Worm (Caenorhabditis elegans): Measurements from ENCODE around the gene W08G11.1.

The W08G11.1 gene

ce11 chrV:16354675-16355074 is 7.8 kb downstream of the W08G11.1 start (continued):
- TF ChIP-seq snpc-1.2 (GFP tag; IDR thresholded peaks at IDR 0.05), result no peak
- TF ChIP-seq hlh-30 (tag; optimal IDR thresholded peaks at IDR 0.05; ENCODE audit: insufficient read depth), result peak; percentile 46
- TF ChIP-seq dmd-9 (GFP tag; IDR thresholded peaks at IDR 0.05), result no peak
- no peak for TF ChIP-seq ZK546.5 (tag; optimal IDR thresholded peaks at IDR 0.05)
- no peak for TF ChIP-seq ceh-32 (tag; optimal IDR thresholded peaks at IDR 0.05; ENCODE audit: poor library complexity)
- TF ChIP-seq F37D6.2 (tag; optimal IDR thresholded peaks at IDR 0.05), result no peak
- TF ChIP-seq ceh-20 (GFP tag; IDR thresholded peaks at IDR 0.05), result no peak

- TF ChIP-seq lim-7 (GFP tag; IDR thresholded peaks at IDR 0.05) (no peak), arid-1 (GFP tag; conservative IDR thresholded peaks at IDR 0.05) (peak; percentile 78), zip-2 (tag; optimal IDR thresholded peaks at IDR 0.05) (no peak), nhr-25 (tag; optimal IDR thresholded peaks at IDR 0.05; ENCODE audit: borderline replicate concordance, insufficient read depth) (peak; percentile 50), aly-2 (tag; optimal IDR thresholded peaks at IDR 0.05) (no peak), spr-3 (GFP tag; optimal IDR thresholded peaks at IDR 0.05) (peak; percentile 31), madf-9 (GFP tag; conservative IDR thresholded peaks at IDR 0.05) (peak; percentile 73), T20F7.1 (GFP tag; optimal IDR thresholded peaks at IDR 0.05) (no peak), lir-3 (tag; optimal IDR thresholded peaks at IDR 0.05) (no peak), ceh-32 (tag; optimal IDR thresholded peaks at IDR 0.05; ENCODE audit: poor library complexity) (no peak), dmd-9 (GFP tag; IDR thresholded peaks at IDR 0.05) (peak; percentile 74), F26F4.8 (GFP tag; conservative IDR thresholded peaks at IDR 0.05) (no peak), daf-16 (GFP tag; optimal IDR thresholded peaks at IDR 0.05) (peak; percentile 56 to 67), daf-16 (tag; optimal IDR thresholded peaks at IDR 0.05) (peak; percentile 68), unc-62 (GFP tag; optimal IDR thresholded peaks at IDR 0.05 in 1 of 2) (peak in 1 of 2 experiments; percentile 97), unc-62 (tag; optimal IDR thresholded peaks at IDR 0.05) (no peak), tra-1 (GFP tag; IDR thresholded peaks at IDR 0.05) (peak; percentile 92), hlh-30 (tag; optimal IDR thresholded peaks at IDR 0.05; ENCODE audit: insufficient read depth) (peak; percentile 94), Y5F2A.4 (GFP tag; optimal IDR thresholded peaks at IDR 0.05) (no peak), hlh-11 (tag; optimal IDR thresholded peaks at IDR 0.05) (peak; percentile 97), zfp-2 (tag; optimal IDR thresholded peaks at IDR 0.05) (peak; percentile 8), ztf-11 (tag; optimal IDR thresholded peaks at IDR 0.05) (no peak), madf-5 (GFP tag; IDR thresholded peaks at IDR 0.05) (no peak), duxl-1 (tag; optimal IDR thresholded peaks at IDR 0.05; ENCODE audit: poor library complexity) (peak; percentile 81), aha-1 (tag) (peak; percentile 99), pha-4 (GFP tag; IDR thresholded peaks at IDR 0.05) (peak; percentile 80), pha-4 (tag; optimal IDR thresholded peaks at IDR 0.05) (no peak), dpl-1 (GFP tag; optimal IDR thresholded peaks at IDR 0.05) (peak; percentile 47), nhr-48 (tag; optimal IDR thresholded peaks at IDR 0.05) (peak; percentile 92), tag-97 (GFP tag; IDR thresholded peaks at IDR 0.05) (no peak), fkh-10 (GFP tag; optimal IDR thresholded peaks at IDR 0.05) (peak; percentile 58), mdl-1 (tag; optimal IDR thresholded peaks at IDR 0.05) (peak; percentile 85 to 96), jun-1 (tag; optimal IDR thresholded peaks at IDR 0.05) (peak; percentile 80), F37D6.2 (tag; optimal IDR thresholded peaks at IDR 0.05) (peak; percentile 64), skn-1 (tag; optimal IDR thresholded peaks at IDR 0.05) (no peak), F49E8.2 (tag; optimal IDR thresholded peaks at IDR 0.05; ENCODE audit: borderline replicate concordance) (no peak), gei-8 (GFP tag; optimal IDR thresholded peaks at IDR 0.05) (peak; percentile 48), mep-1 (tag; optimal IDR thresholded peaks at IDR 0.05) (peak; percentile 93), R02D3.7 (tag; optimal IDR thresholded peaks at IDR 0.05) (no peak), daf-12 (tag; optimal IDR thresholded peaks at IDR 0.05) (no peak), ceh-62 (tag; optimal IDR thresholded peaks at IDR 0.05) (no peak), egl-43 (GFP tag; IDR thresholded peaks at IDR 0.05) (peak; percentile 88), ama-1 (optimal IDR thresholded peaks at IDR 0.05) (no peak), ctbp-1 (GFP tag; IDR thresholded peaks at IDR 0.05) (peak; percentile 92), spr-1 (tag; optimal IDR thresholded peaks at IDR 0.05) (peak; percentile 74), hmg-1.1 (GFP tag; IDR thresholded peaks at IDR 0.05) (peak; percentile 98), php-3 (GFP tag; IDR thresholded peaks at IDR 0.05) (peak; percentile 89)
These were observed 9.1 kb downstream of the W08G11.1 start for ce11 chrV:16355941-16356340.

Data from whole organism, L4 larva.